Worm (Caenorhabditis elegans) whole organism, L1 larva: ENCODE data around the gene fbxa-126.

ENCODE experiments used
- aha-1 ChIP-seq: fragments of 150-350 bp; optimal IDR thresholded peaks from 2 replicates; lab custom pipeline; 2014; ENCODE audit warnings: missing biosample characterization, missing genetic modification characterization
- ama-1 ChIP-seq: fragments of 150-350 bp; optimal IDR thresholded peaks from 2 replicates; lab custom pipeline; 2014
- ceh-63 ChIP-seq: fragments of 200-800 bp; sonication (Bioruptor generic); optimal IDR thresholded peaks from 2 replicates; lab custom pipeline; 2018; ENCODE audit warnings: mild to moderate bottlenecking, missing genetic modification characterization, missing compliant biosample characterization
- ces-1 ChIP-seq: fragments of 150-350 bp; optimal IDR thresholded peaks from 2 replicates; lab custom pipeline; 2014; ENCODE audit warnings: missing biosample characterization, missing genetic modification reagents, missing genetic modification characterization
- egl-13 ChIP-seq: sonication (generic microtip); optimal IDR thresholded peaks from 2 replicates; lab custom pipeline; 2016; ENCODE audit warnings: missing genotype, missing genetic modification reagents, missing genetic modification characterization, missing compliant biosample characterization
- fos-1 ChIP-seq: fragments of 150-350 bp; optimal IDR thresholded peaks from 2 replicates; lab custom pipeline; 2014; ENCODE audit warnings: missing biosample characterization, missing genetic modification characterization
- lin-13 ChIP-seq: fragments of 150-350 bp; optimal IDR thresholded peaks from 2 replicates; lab custom pipeline; 2014; ENCODE audit warnings: missing biosample characterization, missing genetic modification reagents, missing genetic modification characterization
- lin-35 ChIP-seq, 2 experiments: fragments of 150-350 bp; optimal IDR thresholded peaks; 2 replicates each; lab custom pipeline; 2014; ENCODE audit warnings: missing biosample characterization in 2 of 2, missing genetic modification characterization in 2 of 2, missing genetic modification reagents in 2 of 2
- nhr-12 ChIP-seq: sonication (generic microtip); optimal IDR thresholded peaks from 2 replicates; lab custom pipeline; 2017; ENCODE audit warnings: missing biosample characterization, missing genetic modification characterization
- nhr-84 ChIP-seq: sonication (generic microtip); optimal IDR thresholded peaks from 2 replicates; lab custom pipeline; 2017; ENCODE audit warnings: missing biosample characterization, missing genetic modification characterization
- nhr-85 ChIP-seq: sonication (generic microtip); peaks from one replicate; lab custom pipeline; 2016; ENCODE audit warnings: missing genetic modification characterization, inconsistent platforms, missing compliant biosample characterization
- pqm-1 ChIP-seq: sonication (generic microtip); optimal IDR thresholded peaks from 3 replicates; lab custom pipeline; 2017; ENCODE audit warnings: missing biosample characterization, missing genetic modification characterization
- unc-86 ChIP-seq: sonication (generic microtip); optimal IDR thresholded peaks from 2 replicates; lab custom pipeline; 2016; ENCODE audit warnings: missing genetic modification characterization, missing compliant biosample characterization

DNA sequence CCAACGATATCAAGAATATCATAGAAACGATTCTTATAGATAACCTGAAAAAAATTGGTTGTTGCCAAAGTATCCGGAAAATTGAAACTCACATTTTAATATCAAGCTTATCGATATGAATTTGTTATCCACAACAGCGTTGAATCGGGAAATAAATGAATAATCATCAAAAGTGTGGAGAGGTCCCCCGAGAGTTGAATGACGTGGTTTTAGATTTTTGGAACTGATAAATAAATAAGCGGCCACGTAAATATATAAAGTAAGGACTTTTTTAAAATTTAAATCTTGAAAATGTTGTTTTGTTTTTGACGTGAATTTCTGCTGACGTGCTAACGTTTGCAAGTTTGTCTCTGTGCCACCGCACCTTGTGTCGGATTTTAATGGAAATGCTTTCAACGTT lies 12.8 kb upstream of the fbxa-126 start, which contains the start of gene Y67A10A.3:
- TF ChIP-seq nhr-12 (no peak), fos-1 (tag; lab: Kevin White, UChicago) (no peak), nhr-84 (tag; lab: Kevin White, UChicago) (no peak), ceh-63 (no peak), aha-1 (tag; lab: Kevin White, UChicago) (no peak), ama-1 (lab: Kevin White, UChicago) (no peak), egl-13 (no peak), nhr-85 (tag; lab: Kevin White, UChicago) (no peak), lin-13 (GFP tag; lab: Kevin White, UChicago) (no peak), lin-35 (GFP tag; optimal IDR thresholded peaks at IDR 0.05; lab: Kevin White, UChicago) (no peak), pqm-1 (tag; lab: Kevin White, UChicago) (no peak), ces-1 (no peak), unc-86 (tag; lab: Kevin White, UChicago) (no peak)
